Fruit fly (Drosophila melanogaster) whole organism, embryonic: ENCODE measurements around the gene CG7556.
A peak's percentile ranks its signal among the peaks of the same experiment; 100 is the strongest.

Experiments used
- CG11247 ChIP-seq: fragments of 200-800 bp; sonication (Bioruptor generic); IDR thresholded peaks from 2 replicates; pipeline ENCODE4 v1.3.6; 2022; ENCODE audit warnings: missing biosample characterization, missing genetic modification characterization
- CG12659 ChIP-seq: fragments of 200-800 bp; sonication (Bioruptor generic); optimal IDR thresholded peaks from 3 replicates; lab custom pipeline; 2017; ENCODE audit warnings: mild to moderate bottlenecking, missing biosample characterization, missing genetic modification reagents, missing genetic modification characterization
- CG13424 ChIP-seq: fragments of 200-800 bp; sonication (Bioruptor generic); optimal IDR thresholded peaks from 2 replicates; lab custom pipeline; 2019; ENCODE audit warnings: missing biosample characterization, mild to moderate bottlenecking, missing genetic modification characterization, moderate library complexity
- CG15269 ChIP-seq: fragments of 200-800 bp; sonication (Bioruptor generic); optimal IDR thresholded peaks from 2 replicates; lab custom pipeline; 2018; ENCODE audit warnings: missing biosample characterization, mild to moderate bottlenecking, missing genetic modification characterization, moderate library complexity
- CG1602 ChIP-seq: fragments of 200-800 bp; sonication (Bioruptor generic); optimal IDR thresholded peaks from 3 replicates; lab custom pipeline; 2016; ENCODE audit warnings: missing biosample characterization, missing genetic modification characterization
- CG16813 ChIP-seq: fragments of 200-800 bp; sonication (Bioruptor generic); IDR thresholded peaks from 3 replicates; pipeline ENCODE4 v1.3.6; 2022; ENCODE audit warnings: missing biosample characterization, missing genetic modification characterization; ENCODE audit not compliant: partially characterized antibody
- CG17359 ChIP-seq: fragments of 200-800 bp; sonication (Bioruptor generic); optimal IDR thresholded peaks from 3 replicates; lab custom pipeline; 2018; ENCODE audit warnings: missing biosample characterization, mild to moderate bottlenecking, missing genetic modification characterization, moderate library complexity
- CG17361 ChIP-seq: fragments of 200-800 bp; sonication (Bioruptor generic); IDR thresholded peaks from 3 replicates; pipeline ENCODE4 v1.3.6; 2022; ENCODE audit warnings: missing biosample characterization, missing genetic modification characterization
- CG2199 ChIP-seq: fragments of 200-800 bp; sonication (Bioruptor generic); IDR thresholded peaks from 3 replicates; pipeline ENCODE4 v1.3.6; 2022; ENCODE audit warnings: missing biosample characterization, missing genetic modification characterization
- CG2712 ChIP-seq: fragments of 200-800 bp; optimal IDR thresholded peaks from 3 replicates; lab custom pipeline; 2019; ENCODE audit warnings: missing biosample characterization, mild to moderate bottlenecking, missing genetic modification characterization, moderate library complexity
- CG30431 ChIP-seq: fragments of 200-800 bp; sonication (Bioruptor generic); optimal IDR thresholded peaks from 2 replicates; lab custom pipeline; 2017; ENCODE audit warnings: missing biosample characterization, missing genetic modification characterization
- CG32772 ChIP-seq: fragments of 200-800 bp; sonication (Bioruptor generic); IDR thresholded peaks from 2 replicates; pipeline ENCODE4 v1.3.6; 2022; ENCODE audit warnings: missing biosample characterization, missing genetic modification characterization
- CG3407 ChIP-seq: fragments of 200-800 bp; sonication (Bioruptor generic); optimal IDR thresholded peaks from 2 replicates; lab custom pipeline; 2018; ENCODE audit warnings: missing biosample characterization, mild to moderate bottlenecking, missing genetic modification characterization
- CG4404 ChIP-seq: fragments of 200-800 bp; sonication (Bioruptor generic); IDR thresholded peaks from 2 replicates; pipeline ENCODE4 v1.3.6; 2022; ENCODE audit warnings: missing biosample characterization, missing genetic modification characterization
- CG5245 ChIP-seq: fragments of 200-800 bp; sonication (Bioruptor generic); optimal IDR thresholded peaks from 3 replicates; lab custom pipeline; 2016; ENCODE audit warnings: missing biosample characterization, missing genetic modification characterization
- CG7839 ChIP-seq: fragments of 200-800 bp; sonication (Bioruptor generic); optimal IDR thresholded peaks from 3 replicates; lab custom pipeline; 2018; ENCODE audit warnings: missing biosample characterization, mild to moderate bottlenecking, missing genetic modification characterization, moderate library complexity
- CG7928 ChIP-seq: fragments of 200-800 bp; sonication (Bioruptor generic); optimal IDR thresholded peaks from 2 replicates; lab custom pipeline; 2017; ENCODE audit warnings: missing biosample characterization, mild to moderate bottlenecking, missing genetic modification characterization
- CG8290 ChIP-seq, 3 experiments: fragments of 200-800 bp; sonication (Bioruptor generic); optimal IDR thresholded peaks; 2 replicates each; lab custom pipeline; 2016 to 2019; ENCODE audit warnings: missing biosample characterization in 3 of 3, missing genetic modification characterization in 3 of 3, mild to moderate bottlenecking in 2 of 3, moderate library complexity in 1 of 3
- D19A ChIP-seq: fragments of 200-800 bp; optimal IDR thresholded peaks from 3 replicates; lab custom pipeline; 2019; ENCODE audit warnings: missing biosample characterization, mild to moderate bottlenecking, missing genetic modification characterization, moderate library complexity
- Dad ChIP-seq: fragments of 200-800 bp; sonication (Bioruptor generic); optimal IDR thresholded peaks from 3 replicates; lab custom pipeline; 2016; ENCODE audit warnings: missing biosample characterization, missing genetic modification characterization
- Drgx ChIP-seq: fragments of 200-800 bp; sonication (Bioruptor generic); IDR thresholded peaks from 2 replicates; pipeline ENCODE4 v1.3.6; 2022; ENCODE audit warnings: missing biosample characterization, missing genetic modification characterization
- E2f1 ChIP-seq: fragments of 200-800 bp; sonication (Bioruptor generic); IDR thresholded peaks from 2 replicates; pipeline ENCODE4 v1.3.6; 2022; ENCODE audit warnings: missing biosample characterization, missing genetic modification characterization
- H2.0 ChIP-seq: fragments of 200-800 bp; sonication (Bioruptor generic); IDR thresholded peaks from 2 replicates; pipeline ENCODE4 v1.3.6; 2022; ENCODE audit warnings: missing biosample characterization, missing genetic modification characterization
- HmgD ChIP-seq: fragments of 200-800 bp; sonication (Bioruptor generic); optimal IDR thresholded peaks from 3 replicates; lab custom pipeline; 2016; ENCODE audit warnings: missing biosample characterization, missing genetic modification characterization
- Hr51 ChIP-seq, 2 experiments: fragments of 200-800 bp; sonication (Bioruptor generic); optimal IDR thresholded peaks; 2 replicates in 1 of 2; 3 replicates in 1 of 2; lab custom pipeline; 2016 to 2018; ENCODE audit warnings: missing biosample characterization in 2 of 2, missing genetic modification characterization in 2 of 2, mild to moderate bottlenecking in 1 of 2, moderate library complexity in 1 of 2
- Jarid2 ChIP-seq: fragments of 200-800 bp; sonication (Bioruptor generic); optimal IDR thresholded peaks from 3 replicates; lab custom pipeline; 2017; ENCODE audit warnings: mild to moderate bottlenecking, missing biosample characterization, missing genetic modification reagents, missing genetic modification characterization
- Med ChIP-seq: fragments of 200-800 bp; sonication (Bioruptor generic); peaks from one replicate; lab custom pipeline; 2016; ENCODE audit warnings: missing biosample characterization, missing genetic modification characterization, mild to moderate bottlenecking, inconsistent platforms, moderate library complexity
- NC2β ChIP-seq: fragments of 200-800 bp; sonication (Bioruptor generic); optimal IDR thresholded peaks from 2 replicates; lab custom pipeline; 2016; ENCODE audit warnings: missing biosample characterization, missing genetic modification characterization
- Oli ChIP-seq: fragments of 200-800 bp; sonication (Bioruptor generic); optimal IDR thresholded peaks from 2 replicates; lab custom pipeline; 2018; ENCODE audit warnings: missing biosample characterization, mild to moderate bottlenecking, missing genetic modification characterization, moderate library complexity
- Sox102F ChIP-seq: fragments of 200-800 bp; sonication (Bioruptor generic); optimal IDR thresholded peaks from 2 replicates; lab custom pipeline; 2018; ENCODE audit warnings: missing biosample characterization, mild to moderate bottlenecking, missing genetic modification characterization, moderate library complexity
- aop ChIP-seq: fragments of 200-800 bp; sonication (Bioruptor generic); IDR thresholded peaks from 2 replicates; pipeline ENCODE4 v1.3.6; 2022; ENCODE audit warnings: missing biosample characterization, missing genetic modification characterization
- bsh ChIP-seq, 2 experiments: fragments of 200-800 bp; sonication (Bioruptor generic); optimal IDR thresholded peaks; 2 replicates each; lab custom pipeline; 2017 to 2018; ENCODE audit warnings: mild to moderate bottlenecking in 2 of 2, missing biosample characterization in 2 of 2, missing genetic modification characterization in 2 of 2, moderate library complexity in 1 of 2
- btn ChIP-seq: fragments of 200-800 bp; sonication (Bioruptor generic); optimal IDR thresholded peaks from 2 replicates; lab custom pipeline; 2016; ENCODE audit warnings: missing biosample characterization, missing genetic modification characterization
- chm ChIP-seq: fragments of 200-800 bp; sonication (Bioruptor generic); IDR thresholded peaks from 2 replicates; pipeline ENCODE4 v1.3.6; 2022; ENCODE audit warnings: missing biosample characterization, missing genetic modification characterization
- fd64A ChIP-seq: fragments of 200-800 bp; sonication (Bioruptor generic); optimal IDR thresholded peaks from 3 replicates; lab custom pipeline; 2018; ENCODE audit warnings: missing biosample characterization, mild to moderate bottlenecking, missing genetic modification characterization
- ftz-f1 ChIP-seq: fragments of 200-800 bp; sonication (Bioruptor generic); optimal IDR thresholded peaks from 2 replicates; lab custom pipeline; 2016; ENCODE audit warnings: missing biosample characterization, missing genetic modification characterization
- gem ChIP-seq: fragments of 200-800 bp; sonication (Bioruptor generic); optimal IDR thresholded peaks from 2 replicates; lab custom pipeline; 2019; ENCODE audit warnings: missing biosample characterization, mild to moderate bottlenecking, missing genetic modification characterization, moderate library complexity
- gfzf ChIP-seq: fragments of 200-800 bp; sonication (Bioruptor generic); optimal IDR thresholded peaks from 2 replicates; lab custom pipeline; 2016; ENCODE audit warnings: missing biosample characterization, mild to moderate bottlenecking, missing genetic modification characterization, moderate library complexity
- gro ChIP-seq: fragments of 200-800 bp; sonication (Bioruptor generic); optimal IDR thresholded peaks from 2 replicates; lab custom pipeline; 2016; ENCODE audit warnings: missing biosample characterization, missing genetic modification characterization
- ind ChIP-seq: fragments of 200-800 bp; sonication (Bioruptor generic); optimal IDR thresholded peaks from 3 replicates; lab custom pipeline; 2016; ENCODE audit warnings: missing biosample characterization, missing genetic modification characterization
- insv ChIP-seq, 2 experiments: fragments of 200-800 bp; sonication (Bioruptor generic); optimal IDR thresholded peaks; 3 replicates each; lab custom pipeline; 2016 to 2018; ENCODE audit warnings: missing biosample characterization in 2 of 2, missing genetic modification characterization in 2 of 2
- lov ChIP-seq, 2 experiments: fragments of 200-800 bp in 1 of 2; fragments of >200 bp in 1 of 2; sonication (Bioruptor generic) in 1 of 2; IDR thresholded peaks in 1 of 2; optimal IDR thresholded peaks in 1 of 2; 2 replicates in 1 of 2; 3 replicates in 1 of 2; pipeline versions ENCODE4 v1.3.6 to Lab custom; 2017 to 2022; ENCODE audit warnings: missing biosample characterization in 1 of 2, missing genetic modification characterization in 1 of 2
- nmo ChIP-seq: fragments of 200-800 bp; sonication (Bioruptor generic); optimal IDR thresholded peaks from 2 replicates; lab custom pipeline; 2018; ENCODE audit warnings: missing biosample characterization, mild to moderate bottlenecking, missing genetic modification characterization, moderate library complexity
- phol ChIP-seq: fragments of 200-800 bp; sonication (Bioruptor generic); optimal IDR thresholded peaks from 3 replicates; lab custom pipeline; 2018; ENCODE audit warnings: missing biosample characterization, mild to moderate bottlenecking, missing genetic modification characterization, moderate library complexity
- pnt ChIP-seq: fragments of 200-800 bp; sonication (Bioruptor generic); optimal IDR thresholded peaks from 3 replicates; lab custom pipeline; 2016; ENCODE audit warnings: missing biosample characterization, missing genetic modification characterization
- ranshi ChIP-seq: fragments of 200-800 bp; sonication (Bioruptor generic); IDR thresholded peaks from 2 replicates; pipeline ENCODE4 v1.3.6; 2022; ENCODE audit warnings: missing biosample characterization, missing genetic modification characterization
- scrt ChIP-seq: fragments of 200-800 bp; sonication (Bioruptor generic); optimal IDR thresholded peaks from 2 replicates; lab custom pipeline; 2018; ENCODE audit warnings: missing biosample characterization, mild to moderate bottlenecking, missing genetic modification characterization, moderate library complexity
- sisA ChIP-seq: fragments of 200-800 bp; sonication (Bioruptor generic); IDR thresholded peaks from 2 replicates; pipeline ENCODE4 v1.3.6; 2022; ENCODE audit warnings: missing biosample characterization, missing genetic modification characterization
- usp ChIP-seq: fragments of >200 bp; optimal IDR thresholded peaks from 2 replicates; lab custom pipeline; 2017; ENCODE audit warnings: missing biosample characterization, missing genetic modification characterization

Gene CG7556

DNA sequence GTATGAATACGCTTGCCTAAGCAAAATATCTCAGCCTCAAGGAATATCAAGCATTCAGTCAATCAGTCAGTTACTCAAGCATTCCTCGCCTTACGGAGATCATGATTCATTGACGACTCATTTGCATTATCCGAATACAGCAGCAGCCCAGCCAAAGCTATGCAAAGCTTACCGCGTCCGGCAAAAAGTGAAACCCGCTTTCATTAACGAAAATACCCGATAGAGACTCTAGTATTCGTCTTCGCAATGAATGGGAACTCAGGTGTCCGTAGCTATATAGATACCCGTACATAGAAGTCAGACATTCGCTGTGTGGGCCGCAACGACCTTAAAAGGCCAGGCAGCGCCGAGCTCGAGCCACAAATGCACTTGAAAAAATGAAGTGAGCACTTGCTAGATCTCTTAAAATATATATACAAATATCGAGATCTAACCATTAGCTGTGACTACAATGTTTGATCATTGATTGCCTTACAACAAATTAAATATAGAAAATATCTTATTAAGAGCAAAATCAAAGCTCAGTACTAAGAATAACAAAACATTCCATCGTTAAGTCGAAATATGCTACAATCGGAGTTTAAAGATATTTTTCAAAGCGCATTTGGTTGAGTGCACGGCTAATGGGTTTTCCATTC, 34.7 kb downstream of the CG7556 start (continued):
- no peak for TF ChIP-seq ftz-f1
- no peak for TF ChIP-seq fd64A
- TF ChIP-seq ind (GFP tag; lab: Kevin White, UChicago), result no peak
- peak; percentile 36 for TF ChIP-seq CG13424 (tag; lab: Kevin White, UChicago)
- TF ChIP-seq nmo (GFP tag; lab: Kevin White, UChicago), result peak; percentile 32
- TF ChIP-seq E2f1 (GFP tag; lab: Robert Waterston, UW), result no peak
- TF ChIP-seq Jarid2, result no peak
- peak; percentile 24 for TF ChIP-seq Oli (tag; lab: Kevin White, UChicago)
- TF ChIP-seq gfzf (GFP tag; lab: Kevin White, UChicago), result no peak
- TF ChIP-seq Med (GFP tag; lab: Kevin White, UChicago), result peak; percentile 76
- no peak for TF ChIP-seq CG8290 (GFP tag; optimal IDR thresholded peaks at IDR 0.05; lab: Kevin White, UChicago)
- no peak for TF ChIP-seq CG8290 (tag; optimal IDR thresholded peaks at IDR 0.05; lab: Kevin White, UChicago)
- no peak for TF ChIP-seq CG12659 (GFP tag; lab: Kevin White, UChicago)
- peak; percentile 19 for TF ChIP-seq Sox102F (GFP tag; lab: Kevin White, UChicago)
- no peak for TF ChIP-seq pnt (GFP tag; lab: Kevin White, UChicago)
- no peak for TF ChIP-seq CG32772 (GFP tag; lab: Robert Waterston, UW)
- TF ChIP-seq CG15269 (tag; lab: Kevin White, UChicago), result peak; percentile 8
- TF ChIP-seq aop, result no peak
- TF ChIP-seq CG7928, result no peak
- TF ChIP-seq CG1602 (GFP tag; lab: Kevin White, UChicago), result no peak
- peak; percentile 45; the same call in 2 of the 3 replicates for TF ChIP-seq CG17361
- no peak for TF ChIP-seq chm (GFP tag; lab: Robert Waterston, UW)
- no peak for TF ChIP-seq lov (optimal IDR thresholded peaks at IDR 0.05; lab: Kevin White, UChicago)
- no peak for TF ChIP-seq lov (GFP tag; IDR thresholded peaks at IDR 0.05; lab: Robert Waterston, UW)
- TF ChIP-seq scrt (GFP tag; lab: Kevin White, UChicago), result no peak
- TF ChIP-seq bsh (GFP tag; optimal IDR thresholded peaks at IDR 0.05; lab: Kevin White, UChicago), result peak; percentile 6 to 52
- TF ChIP-seq CG30431 (GFP tag; lab: Kevin White, UChicago), result no peak
- TF ChIP-seq CG2712, result peak; percentile 22
- TF ChIP-seq btn, result no peak
- TF ChIP-seq CG3407 (GFP tag; lab: Kevin White, UChicago), result no peak
- no peak for TF ChIP-seq HmgD
- no peak for TF ChIP-seq CG11247 (GFP tag; lab: Robert Waterston, UW)
- TF ChIP-seq insv (GFP tag; optimal IDR thresholded peaks at IDR 0.05; lab: Kevin White, UChicago), result no peak
- TF ChIP-seq H2.0 (GFP tag; lab: Robert Waterston, UW), result no peak
- no peak for TF ChIP-seq D19A
- 0 out of 2 replicates have a peak, but pooled peaks have one; percentile 6 for TF ChIP-seq sisA (GFP tag; lab: Robert Waterston, UW)
- TF ChIP-seq CG17359 (tag; lab: Kevin White, UChicago), result peak; percentile 3
- no peak for TF ChIP-seq CG4404 (GFP tag; lab: Robert Waterston, UW)
- peak; percentile 52; the same call in 1 of the 2 replicates for TF ChIP-seq Drgx
- no peak for TF ChIP-seq usp (GFP tag; lab: Kevin White, UChicago)
- TF ChIP-seq CG16813 (GFP tag; lab: Robert Waterston, UW), result no peak
- TF ChIP-seq ranshi, result 0 out of 2 replicates have a peak, but pooled peaks have one; percentile 22
- TF ChIP-seq Dad, result no peak
- TF ChIP-seq CG2199 (GFP tag; lab: Robert Waterston, UW), result no peak
- TF ChIP-seq gro (GFP tag; lab: Kevin White, UChicago), result no peak
- no peak for TF ChIP-seq NC2β (GFP tag; lab: Kevin White, UChicago)
- TF ChIP-seq gem (tag; lab: Kevin White, UChicago), result peak; percentile 47
- peak; percentile 42 for TF ChIP-seq CG7839
- peak in 1 of 2 experiments; percentile 41 for TF ChIP-seq Hr51 (GFP tag; optimal IDR thresholded peaks at IDR 0.05; lab: Kevin White, UChicago)
- no peak for TF ChIP-seq CG5245 (GFP tag; lab: Kevin White, UChicago)
- peak; percentile 28 for TF ChIP-seq phol
